Worm (Caenorhabditis elegans): Measurements from ENCODE around the gene lgc-10.

Gene lgc-10

ce11 chrIV:6457472-6457871, at the start of gene lgc-10:
Gene lgc-10 (minus strand): TSS chrIV:6457572.
- TF ChIP-seq ceh-22 (tag; optimal IDR thresholded peaks at IDR 0.05): no peak

- TF ChIP-seq ets-4 (tag; optimal IDR thresholded peaks at IDR 0.05) (no peak), eyg-1 (tag; optimal IDR thresholded peaks at IDR 0.05) (no peak), pat-9 (tag; optimal IDR thresholded peaks at IDR 0.05) (no peak), ama-1 (optimal IDR thresholded peaks at IDR 0.05) (no peak), unc-42 (tag; optimal IDR thresholded peaks at IDR 0.05) (no peak), pha-4 (tag; optimal IDR thresholded peaks at IDR 0.05) (no peak), pax-1 (tag; optimal IDR thresholded peaks at IDR 0.05) (no peak), F13H6.1 (tag; optimal IDR thresholded peaks at IDR 0.05) (no peak), che-1 (tag; optimal IDR thresholded peaks at IDR 0.05) (no peak), ceh-24 (tag; optimal IDR thresholded peaks at IDR 0.05) (no peak), nfya-1 (tag; optimal IDR thresholded peaks at IDR 0.05) (no peak), elt-4 (tag; optimal IDR thresholded peaks at IDR 0.05) (no peak), madf-2 (tag; optimal IDR thresholded peaks at IDR 0.05) (no peak), npax-4 (tag; optimal IDR thresholded peaks at IDR 0.05) (no peak)
These were observed 49.1 kb upstream of the lgc-10 start, which contains the start of gene pqn-89 for ce11 chrIV:6506424-6506823. Gene pqn-89 (plus strand): TSS chrIV:6506724.

- no peak for TF ChIP-seq C38D4.7 (GFP tag; optimal IDR thresholded peaks at IDR 0.05)
- peak; percentile 26 for TF ChIP-seq elt-2 (tag; optimal IDR thresholded peaks at IDR 0.05)
These were observed 45.4 kb upstream of the lgc-10 start for ce11 chrIV:6502725-6503124.

DNA sequence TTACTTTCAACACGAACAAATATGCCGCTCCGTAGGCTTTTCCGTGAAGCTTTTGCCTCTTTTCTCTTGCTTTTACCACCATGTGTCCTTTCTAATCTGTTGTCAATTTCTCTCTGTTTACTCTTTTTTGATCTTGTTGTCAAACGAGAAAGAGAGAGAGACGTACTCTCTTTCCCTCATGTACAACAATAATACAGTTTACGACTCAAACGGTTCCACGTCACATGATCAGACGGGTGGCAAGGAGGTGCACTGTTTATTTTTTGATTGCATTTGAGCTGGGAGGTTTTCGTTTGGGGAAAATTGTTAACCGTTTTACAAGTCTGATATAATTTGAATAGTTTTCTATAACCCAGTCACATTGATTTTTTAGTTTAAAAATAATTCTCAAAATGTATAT, 43.5 kb upstream of the lgc-10 start:
- TF ChIP-seq pag-3 (tag; optimal IDR thresholded peaks at IDR 0.05; ENCODE audit: borderline replicate concordance) (no peak), sox-4 (tag; optimal IDR thresholded peaks at IDR 0.05) (no peak), rnt-1 (tag; optimal IDR thresholded peaks at IDR 0.05) (no peak), tbx-7 (tag; optimal IDR thresholded peaks at IDR 0.05) (no peak), ceh-18 (tag; optimal IDR thresholded peaks at IDR 0.05) (peak; percentile 27), dve-1 (tag; optimal IDR thresholded peaks at IDR 0.05) (peak; percentile 44), hlh-30 (tag; optimal IDR thresholded peaks at IDR 0.05; ENCODE audit: insufficient read depth) (peak; percentile 39), C38D4.7 (GFP tag; optimal IDR thresholded peaks at IDR 0.05) (no peak), Y22D7AL.16 (tag; optimal IDR thresholded peaks at IDR 0.05) (no peak)

- TF ChIP-seq ahr-1 (tag; optimal IDR thresholded peaks at IDR 0.05): no peak
- no peak for TF ChIP-seq nfya-1 (tag; optimal IDR thresholded peaks at IDR 0.05)
- no peak for TF ChIP-seq zip-5 (tag; optimal IDR thresholded peaks at IDR 0.05)
- no peak for TF ChIP-seq pha-2 (tag; optimal IDR thresholded peaks at IDR 0.05)
- no peak for TF ChIP-seq hlh-13 (GFP tag; optimal IDR thresholded peaks at IDR 0.05)
- TF ChIP-seq pax-1 (tag; optimal IDR thresholded peaks at IDR 0.05): no peak
These were observed 43.1 kb upstream of the lgc-10 start for ce11 chrIV:6500433-6500832.

ce11 chrIV:6496103-6496502, 38.7 kb upstream of the lgc-10 start:
- no peak for TF ChIP-seq K09A11.1 (tag; optimal IDR thresholded peaks at IDR 0.05; ENCODE audit: insufficient read depth)
- TF ChIP-seq dve-1 (tag; optimal IDR thresholded peaks at IDR 0.05): no peak
- no peak for TF ChIP-seq nhr-11 (tag; optimal IDR thresholded peaks at IDR 0.05)
- no peak for TF ChIP-seq elt-2 (tag; optimal IDR thresholded peaks at IDR 0.05)
- no peak for TF ChIP-seq fkh-10 (GFP tag; optimal IDR thresholded peaks at IDR 0.05)

- TF ChIP-seq elt-4 (tag; optimal IDR thresholded peaks at IDR 0.05) (no peak), hlh-13 (GFP tag; optimal IDR thresholded peaks at IDR 0.05) (no peak), ceh-30 (tag; optimal IDR thresholded peaks at IDR 0.05) (no peak), ama-1 (optimal IDR thresholded peaks at IDR 0.05) (no peak), ceh-24 (tag; optimal IDR thresholded peaks at IDR 0.05) (no peak), ceh-45 (GFP tag; IDR thresholded peaks at IDR 0.05) (no peak), ahr-1 (tag; optimal IDR thresholded peaks at IDR 0.05) (no peak), dve-1 (tag; optimal IDR thresholded peaks at IDR 0.05) (no peak), unc-3 (GFP tag; conservative IDR thresholded peaks at IDR 0.05) (no peak), unc-3 (tag; optimal IDR thresholded peaks at IDR 0.05) (no peak), ceh-9 (tag; optimal IDR thresholded peaks at IDR 0.05) (no peak), tbx-2 (tag; optimal IDR thresholded peaks at IDR 0.05) (no peak)
These were observed 35.9 kb upstream of the lgc-10 start, which contains the start of gene Y73B6BL.44 for ce11 chrIV:6493299-6493698. Gene Y73B6BL.44 (plus strand): TSS chrIV:6493599.

All from whole organism, late embryonic.